Worm (Caenorhabditis elegans): Measurements from ENCODE around the gene Y70C5A.3.
A peak's percentile ranks its signal among the peaks of the same experiment; 100 is the strongest.

DNA sequence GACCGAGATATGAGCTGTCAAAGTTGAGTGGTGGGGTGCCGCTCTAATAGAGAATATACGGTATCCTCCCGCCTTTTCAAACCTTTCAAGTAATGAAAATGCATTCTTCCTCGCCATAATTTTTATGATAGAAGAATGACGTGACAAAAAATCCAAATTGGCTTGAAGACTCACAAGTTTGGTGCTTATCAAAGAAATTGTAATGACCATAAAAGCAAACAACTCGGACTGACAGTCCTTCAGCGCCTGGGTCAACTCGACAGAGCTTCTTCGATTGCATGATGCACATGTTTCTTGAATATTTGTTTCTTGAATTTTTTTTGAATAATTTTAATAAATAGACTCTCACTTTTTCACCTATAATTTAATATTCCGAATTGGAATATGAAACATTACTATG is 15.3 kb downstream of the Y70C5A.3 start:
- TF ChIP-seq skn-1 (tag; optimal IDR thresholded peaks at IDR 0.05) (no peak), ceh-82 (tag; optimal IDR thresholded peaks at IDR 0.05) (no peak), unc-39 (tag; optimal IDR thresholded peaks at IDR 0.05) (no peak), fos-1 (tag; optimal IDR thresholded peaks at IDR 0.05) (peak; percentile 74), snpc-4 (tag; optimal IDR thresholded peaks at IDR 0.05) (no peak)
